Worm (Caenorhabditis elegans): ENCODE data around the gene ubc-18.
A peak's percentile ranks its signal among the peaks of the same experiment; 100 is the strongest.

Gene ubc-18

DNA sequence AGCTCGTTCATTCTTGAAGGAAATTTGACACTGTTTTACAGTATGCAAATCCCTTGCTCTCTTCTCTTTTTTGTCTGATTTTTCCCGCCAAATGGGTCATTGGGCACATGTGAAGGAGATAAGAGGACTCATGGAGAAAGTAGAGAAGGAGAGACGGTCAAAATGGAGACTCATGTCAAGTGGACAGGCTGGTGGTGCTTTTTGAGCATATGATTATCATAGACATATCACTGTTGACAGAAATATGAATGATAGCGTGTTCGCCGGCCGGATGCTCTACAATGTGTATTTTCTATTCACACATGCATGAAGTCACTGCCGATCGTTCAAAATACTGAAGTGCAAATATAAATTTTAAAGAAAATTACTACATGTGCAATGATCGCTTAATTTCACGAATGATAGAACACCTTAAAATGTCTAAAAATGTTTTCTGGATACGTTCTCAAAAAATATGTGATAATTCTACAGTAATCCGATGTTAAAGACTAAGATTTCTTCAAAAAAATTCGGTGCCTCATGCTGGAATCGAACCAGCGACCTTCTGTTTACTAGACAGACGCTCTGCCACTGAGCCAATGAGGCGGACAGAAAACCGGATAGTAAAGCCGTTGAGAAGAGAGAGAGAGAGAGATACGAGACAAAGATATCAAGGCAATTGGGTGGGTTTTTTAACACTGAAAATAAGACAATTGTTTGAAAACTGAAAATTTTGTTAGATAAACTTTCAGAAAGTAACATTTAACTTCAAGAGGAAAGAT, 38.1 kb downstream of the ubc-18 start:
- TF ChIP-seq nhr-43 (tag; optimal IDR thresholded peaks at IDR 0.05; ENCODE audit: poor library complexity, severe bottlenecking) (peak; percentile 32), elt-1 (tag; optimal IDR thresholded peaks at IDR 0.05) (no peak), unc-39 (tag; optimal IDR thresholded peaks at IDR 0.05) (no peak), nhr-12 (tag; optimal IDR thresholded peaks at IDR 0.05) (no peak), nfya-1 (tag; optimal IDR thresholded peaks at IDR 0.05; ENCODE audit: insufficient read depth) (peak; percentile 53), egl-5 (tag; optimal IDR thresholded peaks at IDR 0.05) (no peak), nhr-77 (tag; optimal IDR thresholded peaks at IDR 0.05) (no peak), hmg-11 (tag; optimal IDR thresholded peaks at IDR 0.05) (peak; percentile 50), pha-4 (tag; optimal IDR thresholded peaks at IDR 0.05) (peak; percentile 42), skn-1 (tag; optimal IDR thresholded peaks at IDR 0.05) (no peak), lin-15B (tag; optimal IDR thresholded peaks at IDR 0.05) (peak; percentile 9), snpc-4 (tag; optimal IDR thresholded peaks at IDR 0.05) (peak; percentile 94), elt-2 (tag; optimal IDR thresholded peaks at IDR 0.05) (peak; percentile 17), egl-27 (tag; optimal IDR thresholded peaks at IDR 0.05) (peak; percentile 34)

DNA sequence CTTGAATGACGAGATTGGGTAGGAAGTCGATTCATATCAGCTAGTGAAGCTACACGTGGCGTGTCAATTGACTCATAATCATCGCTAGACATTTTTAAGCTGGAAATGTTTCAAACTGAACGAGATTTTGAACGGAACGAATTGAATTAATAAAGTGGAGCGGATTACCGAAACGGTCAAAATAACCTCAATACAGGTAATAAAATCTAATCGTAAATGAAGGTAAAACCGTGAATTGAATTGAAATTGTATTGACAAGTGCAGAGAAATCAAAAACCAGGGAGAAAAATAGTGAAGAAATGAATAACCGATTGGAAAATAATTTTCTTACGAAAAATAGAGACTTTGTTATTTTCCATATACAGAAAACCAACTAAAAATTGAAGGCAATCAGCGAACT, 39.3 kb downstream of the ubc-18 start, which contains the start of gene cyk-1:
cyk-1 (minus strand) TSS at position 101 of the 400 bp plus-strand sequence.
- TF ChIP-seq nhr-43 (tag; optimal IDR thresholded peaks at IDR 0.05; ENCODE audit: poor library complexity, severe bottlenecking) (no peak), nhr-23 (tag; optimal IDR thresholded peaks at IDR 0.05) (no peak), ZK546.5 (tag; optimal IDR thresholded peaks at IDR 0.05) (no peak), nhr-25 (tag; optimal IDR thresholded peaks at IDR 0.05) (no peak), ceh-16 (tag; optimal IDR thresholded peaks at IDR 0.05) (no peak), skn-1 (tag; optimal IDR thresholded peaks at IDR 0.05) (no peak), egl-27 (tag; optimal IDR thresholded peaks at IDR 0.05) (no peak), fos-1 (tag; optimal IDR thresholded peaks at IDR 0.05) (no peak), lin-39 (tag; optimal IDR thresholded peaks at IDR 0.05) (no peak), nhr-237 (tag; optimal IDR thresholded peaks at IDR 0.05) (no peak), elt-2 (tag; optimal IDR thresholded peaks at IDR 0.05) (no peak), nhr-76 (tag; optimal IDR thresholded peaks at IDR 0.05) (no peak), tbx-2 (tag; optimal IDR thresholded peaks at IDR 0.05) (no peak), ztf-11 (tag; optimal IDR thresholded peaks at IDR 0.05) (no peak)

DNA sequence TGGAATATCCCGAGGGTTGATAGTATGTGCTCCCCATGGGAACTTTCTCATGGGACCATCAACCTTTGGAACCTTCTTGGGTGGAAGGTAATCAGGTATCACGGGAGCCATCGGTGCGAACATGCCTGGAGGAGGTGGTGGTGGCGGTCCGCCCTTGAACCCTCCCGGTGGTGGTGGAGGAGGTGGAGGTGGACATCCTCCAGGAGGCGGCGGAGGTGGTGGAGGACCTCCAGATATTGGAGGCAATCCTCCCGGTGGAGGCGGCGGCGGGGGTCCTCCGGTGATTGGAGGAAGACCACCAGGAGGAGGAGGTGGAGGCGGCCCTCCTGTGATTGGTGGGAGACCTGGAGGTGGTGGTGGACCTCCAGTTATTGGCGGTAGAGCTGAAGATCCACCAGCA, 42.5 kb downstream of the ubc-18 start:
- TF ChIP-seq snpc-4 (tag; optimal IDR thresholded peaks at IDR 0.05) (no peak), eor-1 (tag; optimal IDR thresholded peaks at IDR 0.05) (no peak), ceh-16 (tag; optimal IDR thresholded peaks at IDR 0.05) (no peak), fkh-10 (GFP tag; optimal IDR thresholded peaks at IDR 0.05) (no peak), mml-1 (tag; optimal IDR thresholded peaks at IDR 0.05) (no peak), unc-39 (tag; optimal IDR thresholded peaks at IDR 0.05) (no peak), ceh-28 (tag; optimal IDR thresholded peaks at IDR 0.05) (no peak), nhr-77 (tag; optimal IDR thresholded peaks at IDR 0.05) (no peak), pqm-1 (tag; optimal IDR thresholded peaks at IDR 0.05) (no peak), hmg-11 (tag; optimal IDR thresholded peaks at IDR 0.05) (no peak), nhr-23 (tag; optimal IDR thresholded peaks at IDR 0.05) (no peak), nhr-76 (tag; optimal IDR thresholded peaks at IDR 0.05) (no peak), nhr-43 (tag; optimal IDR thresholded peaks at IDR 0.05; ENCODE audit: poor library complexity, severe bottlenecking) (no peak), jun-1 (tag; optimal IDR thresholded peaks at IDR 0.05) (no peak), unc-62 (GFP tag; optimal IDR thresholded peaks at IDR 0.05) (no peak)

DNA sequence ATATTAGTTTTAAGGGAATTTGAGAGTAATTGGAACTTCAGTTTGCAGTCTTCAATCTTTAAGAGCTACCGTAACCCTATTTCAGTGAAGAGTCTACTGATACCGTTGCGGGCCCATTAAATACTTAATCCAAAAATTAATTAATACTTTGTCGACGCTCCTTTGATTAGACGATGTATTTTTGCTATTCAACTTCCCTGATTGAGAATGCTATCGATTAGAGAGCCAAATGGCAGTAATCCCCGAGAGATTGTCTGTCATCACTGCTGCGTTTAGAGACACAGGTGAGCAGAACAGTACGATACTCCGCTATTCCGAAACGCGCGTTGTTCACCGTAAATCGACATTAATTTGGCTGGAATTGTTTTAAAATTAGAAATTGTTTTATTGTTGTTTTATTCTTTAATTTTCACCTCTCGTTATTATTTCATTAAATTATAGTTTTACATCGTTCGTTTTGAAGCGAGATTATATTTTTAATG, 47.2 kb downstream of the ubc-18 start, which contains the start of gene rfl-1:
rfl-1 (plus strand) TSS at position 51 of the 482 bp plus-strand sequence.
- TF ChIP-seq aly-2 (tag; optimal IDR thresholded peaks at IDR 0.05) (no peak), lsy-12 (tag; optimal IDR thresholded peaks at IDR 0.05) (no peak), egl-5 (tag; optimal IDR thresholded peaks at IDR 0.05) (peak; percentile 66), skn-1 (tag; optimal IDR thresholded peaks at IDR 0.05) (peak; percentile 70), lin-15B (tag; optimal IDR thresholded peaks at IDR 0.05) (peak; percentile 80), nhr-11 (tag; optimal IDR thresholded peaks at IDR 0.05) (no peak), zag-1 (tag; optimal IDR thresholded peaks at IDR 0.05) (no peak), pqm-1 (tag; optimal IDR thresholded peaks at IDR 0.05) (peak; percentile 32), nfya-1 (tag; optimal IDR thresholded peaks at IDR 0.05; ENCODE audit: insufficient read depth) (peak; percentile 68), nhr-76 (tag; optimal IDR thresholded peaks at IDR 0.05) (no peak), mdl-1 (tag; optimal IDR thresholded peaks at IDR 0.05) (no peak), elt-2 (tag; optimal IDR thresholded peaks at IDR 0.05) (peak; percentile 12), nhr-25 (tag; optimal IDR thresholded peaks at IDR 0.05) (peak; percentile 23), hmg-11 (tag; optimal IDR thresholded peaks at IDR 0.05) (peak; percentile 28), lin-39 (tag; optimal IDR thresholded peaks at IDR 0.05) (peak; percentile 81), nhr-43 (tag; optimal IDR thresholded peaks at IDR 0.05; ENCODE audit: poor library complexity, severe bottlenecking) (no peak), egl-27 (tag; optimal IDR thresholded peaks at IDR 0.05) (no peak), pha-4 (tag; optimal IDR thresholded peaks at IDR 0.05) (peak; percentile 78), sea-2 (GFP tag; optimal IDR thresholded peaks at IDR 0.05) (no peak), ceh-28 (tag; optimal IDR thresholded peaks at IDR 0.05) (peak; percentile 44), nhr-77 (tag; optimal IDR thresholded peaks at IDR 0.05) (no peak), fos-1 (tag; optimal IDR thresholded peaks at IDR 0.05) (no peak), R02D3.7 (tag; optimal IDR thresholded peaks at IDR 0.05) (peak; percentile 94)

Data from whole organism, L3 larva.